Fruit fly (Drosophila melanogaster): ENCODE measurements around the gene CG17261.

DNA sequence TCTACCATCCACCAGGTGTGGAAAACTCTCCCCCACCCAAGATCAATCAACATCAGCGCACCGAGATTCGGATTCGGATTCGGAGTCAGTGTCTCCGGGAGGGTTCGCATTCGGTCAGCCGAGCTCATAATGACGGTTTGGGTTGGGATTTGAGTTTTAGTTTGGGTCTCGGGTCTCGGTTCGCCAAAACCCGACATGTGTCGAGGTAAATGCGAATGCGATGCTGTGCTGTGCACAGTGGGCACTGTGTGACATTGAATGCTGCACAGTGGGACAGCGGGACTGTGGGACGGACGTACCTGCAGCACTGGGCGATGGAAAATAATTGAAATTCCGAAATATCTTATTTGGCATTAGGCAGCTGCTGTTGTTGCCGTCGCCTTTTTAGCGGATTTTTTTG lies 41.2 kb downstream of the CG17261 start:
- no peak for TF ChIP-seq EcR (GFP tag; optimal IDR thresholded peaks at IDR 0.05)
- no peak for TF ChIP-seq pan (optimal IDR thresholded peaks at IDR 0.05)
- no peak for TF ChIP-seq usp (GFP tag; optimal IDR thresholded peaks at IDR 0.05)
- TF ChIP-seq psq (optimal IDR thresholded peaks at IDR 0.05) = no peak
- no peak for TF ChIP-seq Dll (optimal IDR thresholded peaks at IDR 0.05)
- no peak for TF ChIP-seq CG8478 (optimal IDR thresholded peaks at IDR 0.05)
